Fruit fly (Drosophila melanogaster) whole organism, embryonic: ENCODE data around the gene Arp6.

Experiments used
- CG10147 ChIP-seq: fragments of 200-800 bp; sonication (Bioruptor generic); optimal IDR thresholded peaks from 2 replicates; lab custom pipeline; 2019; ENCODE audit warnings: missing biosample characterization, mild to moderate bottlenecking, missing genetic modification characterization, moderate library complexity
- CG10979 ChIP-seq: fragments of 200-800 bp; sonication (Bioruptor generic); optimal IDR thresholded peaks from 2 replicates; lab custom pipeline; 2018; ENCODE audit warnings: missing biosample characterization, mild to moderate bottlenecking, missing genetic modification characterization, moderate library complexity
- CG11456 ChIP-seq: fragments of 200-800 bp; sonication (Bioruptor generic); IDR thresholded peaks from 3 replicates; pipeline ENCODE4 v1.3.6; 2022; ENCODE audit warnings: missing biosample characterization, missing genetic modification characterization
- CG11696 ChIP-seq: fragments of 200-800 bp; sonication (Bioruptor generic); IDR thresholded peaks from 2 replicates; pipeline ENCODE4 v1.3.6; 2022; ENCODE audit warnings: missing biosample characterization, missing genetic modification characterization
- CG12071 ChIP-seq: fragments of 200-800 bp; sonication (Bioruptor generic); optimal IDR thresholded peaks from 3 replicates; lab custom pipeline; 2018; ENCODE audit warnings: missing biosample characterization, mild to moderate bottlenecking, missing genetic modification characterization
- CG12299 ChIP-seq: fragments of 200-800 bp; sonication (Bioruptor generic); optimal IDR thresholded peaks from 2 replicates; lab custom pipeline; 2018; ENCODE audit warnings: missing biosample characterization, mild to moderate bottlenecking, missing genetic modification characterization
- CG13775 ChIP-seq: fragments of 200-800 bp; sonication (Bioruptor generic); optimal IDR thresholded peaks from 3 replicates; lab custom pipeline; 2017; ENCODE audit warnings: missing biosample characterization, mild to moderate bottlenecking, missing genetic modification characterization
- CG14965 ChIP-seq: fragments of 200-800 bp; sonication (Bioruptor generic); optimal IDR thresholded peaks from 2 replicates; lab custom pipeline; 2016; ENCODE audit warnings: missing biosample characterization, missing genetic modification characterization, borderline replicate concordance
- CG15011 ChIP-seq: fragments of 200-800 bp; sonication (Bioruptor generic); optimal IDR thresholded peaks from 3 replicates; lab custom pipeline; 2018; ENCODE audit warnings: missing biosample characterization, mild to moderate bottlenecking, missing genetic modification characterization
- CG2120 ChIP-seq: fragments of 200-800 bp; sonication (Bioruptor generic); optimal IDR thresholded peaks from 3 replicates; lab custom pipeline; 2016; ENCODE audit warnings: missing biosample characterization, missing genetic modification characterization
- CG2199 ChIP-seq: fragments of 200-800 bp; sonication (Bioruptor generic); IDR thresholded peaks from 3 replicates; pipeline ENCODE4 v1.3.6; 2022; ENCODE audit warnings: missing biosample characterization, missing genetic modification characterization
- CG2678 ChIP-seq: fragments of 200-800 bp; sonication (Bioruptor generic); optimal IDR thresholded peaks from 3 replicates; lab custom pipeline; 2019; ENCODE audit warnings: missing biosample characterization, mild to moderate bottlenecking, missing genetic modification characterization, moderate library complexity
- CG30020 ChIP-seq: fragments of 200-800 bp; optimal IDR thresholded peaks from 2 replicates; lab custom pipeline; 2019; ENCODE audit warnings: missing biosample characterization, mild to moderate bottlenecking, missing genetic modification characterization, moderate library complexity
- CG34224 ChIP-seq: fragments of 200-800 bp; sonication (Bioruptor generic); IDR thresholded peaks from 3 replicates; pipeline ENCODE4 v1.3.6; 2022; ENCODE audit warnings: missing biosample characterization, missing genetic modification characterization; ENCODE audit not compliant: partially characterized antibody
- CG4282 ChIP-seq: fragments of 200-800 bp; sonication (Bioruptor generic); optimal IDR thresholded peaks from 2 replicates; lab custom pipeline; 2016; ENCODE audit warnings: missing biosample characterization, missing genetic modification characterization
- CG4360 ChIP-seq: fragments of 200-800 bp; sonication (Bioruptor generic); IDR thresholded peaks from 2 replicates; pipeline ENCODE4 v1.3.6; 2022; ENCODE audit warnings: missing biosample characterization, missing genetic modification characterization
- CG4707 ChIP-seq: fragments of 200-800 bp; sonication (Bioruptor generic); optimal IDR thresholded peaks from 2 replicates; lab custom pipeline; 2018; ENCODE audit warnings: missing biosample characterization, mild to moderate bottlenecking, missing genetic modification characterization, moderate library complexity
- CG6175 ChIP-seq: fragments of 200-800 bp; sonication (Bioruptor generic); IDR thresholded peaks from 3 replicates; pipeline ENCODE4 v1.3.6; 2022; ENCODE audit warnings: missing biosample characterization, missing genetic modification characterization
- CG6689 ChIP-seq: fragments of 200-800 bp; sonication (Bioruptor generic); IDR thresholded peaks from 2 replicates; pipeline ENCODE4 v1.3.6; 2022; ENCODE audit warnings: missing biosample characterization, missing genetic modification characterization
- CG6813 ChIP-seq: fragments of 200-800 bp; sonication (Bioruptor generic); optimal IDR thresholded peaks from 2 replicates; lab custom pipeline; 2017; ENCODE audit warnings: missing biosample characterization, missing genetic modification characterization, mild to moderate bottlenecking, moderate library complexity, missing genetic modification reagents
- CG6854 ChIP-seq: fragments of 200-800 bp; sonication (Bioruptor generic); optimal IDR thresholded peaks from 3 replicates; lab custom pipeline; 2017; ENCODE audit warnings: missing biosample characterization, mild to moderate bottlenecking, missing genetic modification characterization
- CG7745 ChIP-seq: fragments of 200-800 bp; sonication (Bioruptor generic); optimal IDR thresholded peaks from 2 replicates; lab custom pipeline; 2018; ENCODE audit warnings: missing biosample characterization, mild to moderate bottlenecking, missing genetic modification characterization, moderate library complexity
- CG8290 ChIP-seq, 3 experiments: fragments of 200-800 bp; sonication (Bioruptor generic); optimal IDR thresholded peaks; 2 replicates each; lab custom pipeline; 2016 to 2019; ENCODE audit warnings: missing biosample characterization in 3 of 3, missing genetic modification characterization in 3 of 3, mild to moderate bottlenecking in 2 of 3, moderate library complexity in 1 of 3
- CG8924 ChIP-seq: fragments of 200-800 bp; optimal IDR thresholded peaks from 3 replicates; lab custom pipeline; 2019; ENCODE audit warnings: missing biosample characterization, mild to moderate bottlenecking, missing genetic modification characterization, moderate library complexity
- Deaf1 ChIP-seq: fragments of 200-800 bp; optimal IDR thresholded peaks from 3 replicates; lab custom pipeline; 2019; ENCODE audit warnings: missing biosample characterization, mild to moderate bottlenecking, missing genetic modification characterization, moderate library complexity
- Dref ChIP-seq: fragments of 200-800 bp; sonication (Bioruptor generic); IDR thresholded peaks from 2 replicates; pipeline ENCODE4 v1.3.6; 2022; ENCODE audit warnings: missing biosample characterization, missing genetic modification characterization
- GATAe ChIP-seq: fragments of 200-800 bp; sonication (Bioruptor generic); conservative IDR thresholded peaks from 2 replicates; pipeline ENCODE4 v1.3.6; 2022; ENCODE audit warnings: missing biosample characterization, missing genetic modification characterization
- Ptx1 ChIP-seq: fragments of 200-800 bp; sonication (Bioruptor generic); IDR thresholded peaks from 2 replicates; pipeline ENCODE4 v1.3.6; 2022; ENCODE audit warnings: missing biosample characterization, missing genetic modification characterization
- Rfx ChIP-seq: fragments of 200-800 bp; sonication (Bioruptor generic); IDR thresholded peaks from 2 replicates; pipeline ENCODE4 v1.3.6; 2022; ENCODE audit warnings: missing biosample characterization, missing genetic modification characterization
- Stat92E ChIP-seq, 3 experiments: fragments of >200 bp in 2 of 3; fragments of 200-800 bp in 1 of 3; sonication (Bioruptor generic) in 1 of 3; optimal IDR thresholded peaks; 2 replicates each; lab custom pipeline; 2017 to 2019; ENCODE audit warnings: missing biosample characterization in 3 of 3, missing genetic modification characterization in 3 of 3, mild to moderate bottlenecking in 1 of 3, moderate library complexity in 1 of 3
- ara ChIP-seq: fragments of 200-800 bp; sonication (Bioruptor generic); IDR thresholded peaks from 2 replicates; pipeline ENCODE4 v1.3.6; 2022; ENCODE audit warnings: missing biosample characterization, missing genetic modification characterization
- az2 ChIP-seq: fragments of 200-800 bp; sonication (Bioruptor generic); optimal IDR thresholded peaks from 3 replicates; lab custom pipeline; 2016; ENCODE audit warnings: missing biosample characterization, missing genetic modification characterization
- chinmo ChIP-seq: fragments of 200-800 bp; sonication (Bioruptor generic); IDR thresholded peaks from 4 replicates; pipeline ENCODE4 v1.3.6; 2022; ENCODE audit warnings: missing biosample characterization, missing genetic modification characterization; ENCODE audit not compliant: partially characterized antibody
- ci ChIP-seq: fragments of 200-800 bp; sonication (Bioruptor generic); IDR thresholded peaks from 3 replicates; pipeline ENCODE4 v1.3.6; 2022; ENCODE audit warnings: missing biosample characterization, missing genetic modification characterization
- crc ChIP-seq: fragments of 200-800 bp; sonication (Bioruptor generic); optimal IDR thresholded peaks from 2 replicates; lab custom pipeline; 2016; ENCODE audit warnings: missing biosample characterization, missing genetic modification characterization
- grau ChIP-seq: fragments of 200-800 bp; optimal IDR thresholded peaks from 3 replicates; lab custom pipeline; 2019; ENCODE audit warnings: missing biosample characterization, mild to moderate bottlenecking, missing genetic modification characterization, moderate library complexity
- hth ChIP-seq: fragments of >200 bp; optimal IDR thresholded peaks from 2 replicates; lab custom pipeline; 2017; ENCODE audit warnings: inconsistent platforms
- insv ChIP-seq, 2 experiments: fragments of 200-800 bp; sonication (Bioruptor generic); optimal IDR thresholded peaks; 3 replicates each; lab custom pipeline; 2016 to 2018; ENCODE audit warnings: missing biosample characterization in 2 of 2, missing genetic modification characterization in 2 of 2
- kah ChIP-seq: fragments of 200-800 bp; sonication (Bioruptor generic); optimal IDR thresholded peaks from 2 replicates; lab custom pipeline; 2018; ENCODE audit warnings: missing biosample characterization, mild to moderate bottlenecking, missing genetic modification characterization
- pan ChIP-seq, 4 experiments: fragments of >200 bp in 3 of 4; fragments of 200-800 bp in 1 of 4; sonication (Bioruptor generic) in 1 of 4; optimal IDR thresholded peaks in 3 of 4; IDR thresholded peaks in 1 of 4; 2 replicates each; pipeline versions ENCODE4 v1.3.6 to Lab custom; 2017 to 2022; ENCODE audit warnings: missing biosample characterization in 2 of 4, missing genetic modification characterization in 2 of 4, mixed read lengths in 1 of 4
- phol ChIP-seq: fragments of 200-800 bp; sonication (Bioruptor generic); optimal IDR thresholded peaks from 3 replicates; lab custom pipeline; 2018; ENCODE audit warnings: missing biosample characterization, mild to moderate bottlenecking, missing genetic modification characterization, moderate library complexity
- row ChIP-seq: fragments of 200-800 bp; sonication (Bioruptor generic); IDR thresholded peaks from 3 replicates; pipeline ENCODE4 v1.3.6; 2022; ENCODE audit warnings: missing biosample characterization, missing genetic modification characterization
- slbo ChIP-seq: fragments of 200-800 bp; sonication (Bioruptor generic); IDR thresholded peaks from 2 replicates; pipeline ENCODE4 v1.3.6; 2022; ENCODE audit warnings: missing biosample characterization, missing genetic modification characterization
- sr ChIP-seq: fragments of 200-800 bp; sonication (Bioruptor generic); IDR thresholded peaks from 3 replicates; pipeline ENCODE4 v1.3.6; 2022; ENCODE audit warnings: missing biosample characterization, missing genetic modification characterization
- tgo ChIP-seq: fragments of 200-800 bp; sonication (Bioruptor generic); IDR thresholded peaks from 3 replicates; pipeline ENCODE4 v1.3.6; 2022; ENCODE audit warnings: missing biosample characterization, missing genetic modification characterization
- unpg ChIP-seq: fragments of 200-800 bp; sonication (Bioruptor generic); optimal IDR thresholded peaks from 3 replicates; lab custom pipeline; 2018; ENCODE audit warnings: missing biosample characterization, mild to moderate bottlenecking, missing genetic modification characterization, moderate library complexity

Gene Arp6

dm6 chrX:15709984-15710750 is 26.8 kb downstream of the Arp6 start, which contains the start of the genes CG9281 and CG15601 (continued):
- TF ChIP-seq CG7745 (tag; lab: Kevin White, UChicago) = no peak
- TF ChIP-seq CG15011 (GFP tag; lab: Kevin White, UChicago) = no peak
- TF ChIP-seq Dref (GFP tag; lab: Robert Waterston, UW) = peak; percentile 50
- no peak for TF ChIP-seq CG14965 (GFP tag; lab: Kevin White, UChicago)
- TF ChIP-seq CG13775 (GFP tag; lab: Kevin White, UChicago) = no peak
- no peak for TF ChIP-seq CG12299 (tag; lab: Kevin White, UChicago)
- TF ChIP-seq pan (optimal IDR thresholded peaks at IDR 0.05; lab: Kevin White, UChicago) = no peak
- TF ChIP-seq pan (GFP tag; optimal IDR thresholded peaks at IDR 0.05 in 1 of 2, IDR thresholded peaks at IDR 0.05 in 1 of 2) = no peak
- peak; percentile 38 for TF ChIP-seq CG30020
- no peak for TF ChIP-seq CG6854 (GFP tag; lab: Kevin White, UChicago)
- TF ChIP-seq insv (GFP tag; optimal IDR thresholded peaks at IDR 0.05; lab: Kevin White, UChicago) = peak in 1 of 2 experiments; percentile 33
- TF ChIP-seq GATAe (GFP tag; lab: Robert Waterston, UW) = no peak
- TF ChIP-seq CG6175 = no peak

dm6 chrX:15709624-15709983 is 27.3 kb downstream of the Arp6 start:
- TF ChIP-seq CG6813 (GFP tag; lab: Kevin White, UChicago) = peak; percentile 1
- peak; percentile 3 for TF ChIP-seq CG2678 (tag; lab: Kevin White, UChicago)
- no peak for TF ChIP-seq Deaf1 (tag; lab: Kevin White, UChicago)
- TF ChIP-seq hth (lab: Kevin White, UChicago) = no peak
- peak; percentile 8 for TF ChIP-seq phol
- TF ChIP-seq CG34224 = no peak
- TF ChIP-seq Rfx = peak; percentile 64
- peak; percentile 8 for TF ChIP-seq CG2120
- 0 out of 3 replicates have a peak, but pooled peaks have one; percentile 12 for TF ChIP-seq CG2199 (GFP tag; lab: Robert Waterston, UW)
- peak; percentile 52; the same call in 1 of the 3 replicates for TF ChIP-seq CG11456 (GFP tag; lab: Robert Waterston, UW)
- no peak for TF ChIP-seq unpg
- TF ChIP-seq Ptx1 (GFP tag; lab: Robert Waterston, UW) = peak; percentile 19; the same call in 1 of the 2 replicates
- TF ChIP-seq chinmo (GFP tag; lab: Robert Waterston, UW) = 0 out of 4 replicates have a peak, but pooled peaks have one; percentile 8
- TF ChIP-seq CG8924 (tag; lab: Kevin White, UChicago) = no peak
- 0 out of 2 replicates have a peak, but pooled peaks have one; percentile 32 for TF ChIP-seq CG11696 (GFP tag; lab: Robert Waterston, UW)
- TF ChIP-seq sr = 0 out of 3 replicates have a peak, but pooled peaks have one; percentile 38
- TF ChIP-seq crc (GFP tag; lab: Kevin White, UChicago) = no peak
- TF ChIP-seq CG4360 (GFP tag; lab: Robert Waterston, UW) = no peak
- TF ChIP-seq tgo = 0 out of 3 replicates have a peak, but pooled peaks have one; percentile 34
- TF ChIP-seq slbo (GFP tag; lab: Robert Waterston, UW) = peak; percentile 51; the same call in 1 of the 2 replicates
- no peak for TF ChIP-seq CG8290 (GFP tag; optimal IDR thresholded peaks at IDR 0.05; lab: Kevin White, UChicago)
- peak in 1 of 2 experiments; percentile 24 for TF ChIP-seq CG8290 (tag; optimal IDR thresholded peaks at IDR 0.05; lab: Kevin White, UChicago)
- no peak for TF ChIP-seq ci (GFP tag; lab: Robert Waterston, UW)
- no peak for TF ChIP-seq az2 (GFP tag; lab: Kevin White, UChicago)
- peak; percentile 60 for TF ChIP-seq row
- TF ChIP-seq CG4282 (GFP tag; lab: Kevin White, UChicago) = peak; percentile 31
- TF ChIP-seq CG12071 (GFP tag; lab: Kevin White, UChicago) = peak; percentile 15
- peak; percentile 14 for TF ChIP-seq grau
- TF ChIP-seq ara (GFP tag; lab: Robert Waterston, UW) = 0 out of 2 replicates have a peak, but pooled peaks have one; percentile 22
- TF ChIP-seq CG6689 (GFP tag; lab: Robert Waterston, UW) = 0 out of 2 replicates have a peak, but pooled peaks have one; percentile 15
- TF ChIP-seq CG10979 (tag; lab: Kevin White, UChicago) = peak; percentile 1
- TF ChIP-seq Stat92E (GFP tag; optimal IDR thresholded peaks at IDR 0.05; lab: Kevin White, UChicago) = no peak
- TF ChIP-seq CG4707 (GFP tag; lab: Kevin White, UChicago) = peak; percentile 98
- peak; percentile 72 for TF ChIP-seq kah (GFP tag; lab: Kevin White, UChicago)
- TF ChIP-seq CG10147 = no peak
